Worm (Caenorhabditis elegans) whole organism, L3 larva: ENCODE data around the gene sgca-1.

Source experiments
- R02D3.7 ChIP-seq: fragments of 150-350 bp; optimal IDR thresholded peaks from 2 replicates; lab custom pipeline; 2014; ENCODE audit warnings: missing biosample characterization, missing genetic modification characterization
- ZK546.5 ChIP-seq: sonication (generic microtip); optimal IDR thresholded peaks from 2 replicates; lab custom pipeline; 2017; ENCODE audit warnings: missing biosample characterization, missing genetic modification characterization
- aly-2 ChIP-seq: fragments of 150-350 bp; optimal IDR thresholded peaks from 2 replicates; lab custom pipeline; 2014; ENCODE audit warnings: missing biosample characterization, missing genetic modification characterization
- ama-1 ChIP-seq: fragments of 150-350 bp; optimal IDR thresholded peaks from 2 replicates; lab custom pipeline; 2018
- ceh-28 ChIP-seq: fragments of 150-350 bp; optimal IDR thresholded peaks from 2 replicates; lab custom pipeline; 2014; ENCODE audit warnings: missing biosample characterization, missing genetic modification reagents, missing genetic modification characterization
- ceh-9 ChIP-seq: sonication (generic microtip); optimal IDR thresholded peaks from 2 replicates; lab custom pipeline; 2018; ENCODE audit warnings: missing biosample characterization, missing genetic modification characterization
- daf-12 ChIP-seq: fragments of 150-350 bp; optimal IDR thresholded peaks from 2 replicates; lab custom pipeline; 2014; ENCODE audit warnings: missing biosample characterization, missing genetic modification reagents, missing genetic modification characterization
- egl-27 ChIP-seq: sonication (generic microtip); optimal IDR thresholded peaks from 4 replicates; lab custom pipeline; 2017; ENCODE audit warnings: missing biosample characterization, missing genetic modification reagents, missing genetic modification characterization
- egl-5 ChIP-seq: fragments of 150-350 bp; optimal IDR thresholded peaks from 2 replicates; lab custom pipeline; 2017; ENCODE audit warnings: missing biosample characterization, missing genetic modification reagents, missing genetic modification characterization, inconsistent platforms
- elt-1 ChIP-seq: fragments of 150-350 bp; optimal IDR thresholded peaks from 2 replicates; lab custom pipeline; 2014; ENCODE audit warnings: missing biosample characterization, missing genetic modification characterization
- elt-2 ChIP-seq: sonication (generic microtip); optimal IDR thresholded peaks from 2 replicates; lab custom pipeline; 2016; ENCODE audit warnings: missing genetic modification reagents, mild to moderate bottlenecking, missing genetic modification characterization, missing compliant biosample characterization
- elt-3 ChIP-seq, 3 experiments: fragments of 150-350 bp in 1 of 3; sonication (generic microtip) in 2 of 3; optimal IDR thresholded peaks; 2 replicates in 2 of 3; 4 replicates in 1 of 3; lab custom pipeline; 2014 to 2017; ENCODE audit warnings: missing biosample characterization in 3 of 3, missing genetic modification characterization in 3 of 3
- fos-1 ChIP-seq: fragments of 150-350 bp; optimal IDR thresholded peaks from 2 replicates; lab custom pipeline; 2014; ENCODE audit warnings: missing biosample characterization, missing genetic modification characterization
- hmg-11 ChIP-seq: sonication (generic microtip); optimal IDR thresholded peaks from 2 replicates; lab custom pipeline; 2016; ENCODE audit warnings: missing genetic modification characterization, missing compliant biosample characterization
- jun-1 ChIP-seq: fragments of 150-350 bp; optimal IDR thresholded peaks from 2 replicates; lab custom pipeline; 2014; ENCODE audit warnings: missing biosample characterization, missing genetic modification reagents, missing genetic modification characterization
- lin-15B ChIP-seq: fragments of 150-350 bp; optimal IDR thresholded peaks from 2 replicates; lab custom pipeline; 2014; ENCODE audit warnings: missing biosample characterization, missing genetic modification characterization
- lin-39 ChIP-seq: fragments of 150-350 bp; optimal IDR thresholded peaks from 2 replicates; lab custom pipeline; 2018; ENCODE audit warnings: missing biosample characterization, missing genetic modification reagents, missing genetic modification characterization
- lsy-12 ChIP-seq: sonication (generic microtip); optimal IDR thresholded peaks from 2 replicates; lab custom pipeline; 2016; ENCODE audit warnings: mild to moderate bottlenecking, missing genetic modification characterization, missing compliant biosample characterization
- mml-1 ChIP-seq: fragments of 150-350 bp; sonication (generic microtip); optimal IDR thresholded peaks from 3 replicates; lab custom pipeline; 2014; ENCODE audit warnings: missing biosample characterization, missing genetic modification characterization
- nfya-1 ChIP-seq: sonication (generic microtip); optimal IDR thresholded peaks from 2 replicates; lab custom pipeline; 2017; ENCODE audit warnings: missing genetic modification characterization, mild to moderate bottlenecking, missing compliant biosample characterization, antibody characterized with exemption, moderate library complexity; ENCODE audit not compliant: insufficient read depth
- nhr-11 ChIP-seq: fragments of 150-350 bp; optimal IDR thresholded peaks from 2 replicates; lab custom pipeline; 2014; ENCODE audit warnings: missing biosample characterization, missing genetic modification characterization
- nhr-12 ChIP-seq: fragments of 150-350 bp; optimal IDR thresholded peaks from 2 replicates; lab custom pipeline; 2014; ENCODE audit warnings: missing biosample characterization, missing genetic modification characterization
- nhr-23 ChIP-seq: fragments of 150-350 bp; optimal IDR thresholded peaks from 2 replicates; lab custom pipeline; 2014; ENCODE audit warnings: missing biosample characterization, missing genetic modification reagents, missing genetic modification characterization
- nhr-237 ChIP-seq: fragments of 150-350 bp; optimal IDR thresholded peaks from 2 replicates; lab custom pipeline; 2014; ENCODE audit warnings: missing biosample characterization, missing genetic modification characterization
- nhr-28 ChIP-seq: fragments of 150-350 bp; optimal IDR thresholded peaks from 2 replicates; lab custom pipeline; 2014; ENCODE audit warnings: missing biosample characterization, missing genetic modification characterization
- nhr-43 ChIP-seq: sonication (generic microtip); optimal IDR thresholded peaks from 2 replicates; lab custom pipeline; 2016; ENCODE audit warnings: mild to moderate bottlenecking, missing genetic modification characterization, missing compliant biosample characterization; ENCODE audit not compliant: poor library complexity, severe bottlenecking
- pha-4 ChIP-seq: fragments of 150-350 bp; optimal IDR thresholded peaks from 2 replicates; lab custom pipeline; 2014; ENCODE audit warnings: missing biosample characterization, missing genetic modification reagents, missing genetic modification characterization
- pqm-1 ChIP-seq: fragments of 150-350 bp; optimal IDR thresholded peaks from 2 replicates; lab custom pipeline; 2017; ENCODE audit warnings: missing biosample characterization, missing genetic modification characterization, inconsistent platforms
- skn-1 ChIP-seq: fragments of 150-350 bp; optimal IDR thresholded peaks from 2 replicates; lab custom pipeline; 2014; ENCODE audit warnings: missing biosample characterization, missing genetic modification characterization
- snpc-4 ChIP-seq: fragments of 150-350 bp; optimal IDR thresholded peaks from 2 replicates; lab custom pipeline; 2014; ENCODE audit warnings: missing biosample characterization, missing genetic modification characterization
- tbx-2 ChIP-seq: sonication (generic microtip); optimal IDR thresholded peaks from 2 replicates; lab custom pipeline; 2016; ENCODE audit warnings: mild to moderate bottlenecking, missing genetic modification characterization, missing compliant biosample characterization
- unc-39 ChIP-seq: sonication (generic microtip); optimal IDR thresholded peaks from 4 replicates; lab custom pipeline; 2017; ENCODE audit warnings: missing biosample characterization, missing genetic modification characterization
- unc-62 ChIP-seq: fragments of 150-350 bp; sonication (generic microtip); optimal IDR thresholded peaks from 4 replicates; lab custom pipeline; 2014; ENCODE audit warnings: missing biosample characterization, missing genetic modification reagents, missing genetic modification characterization
- zag-1 ChIP-seq: fragments of 150-350 bp; optimal IDR thresholded peaks from 2 replicates; lab custom pipeline; 2014; ENCODE audit warnings: missing biosample characterization, missing genetic modification characterization
- ztf-11 ChIP-seq: fragments of 150-350 bp; optimal IDR thresholded peaks from 2 replicates; lab custom pipeline; 2014; ENCODE audit warnings: missing biosample characterization, missing genetic modification characterization
- ztf-4 ChIP-seq: fragments of 150-350 bp; optimal IDR thresholded peaks from 2 replicates; lab custom pipeline; 2014; ENCODE audit warnings: missing biosample characterization, missing genetic modification characterization

The sgca-1 gene

ce11 chrX:6788965-6789573 is at the start of gene sgca-1:
Gene sgca-1 (minus strand): TSS chrX:6789548.
- TF ChIP-seq snpc-4 (tag; lab: Kevin White, UChicago) (no peak), elt-2 (peak; percentile 95), lin-39 (no peak), daf-12 (no peak), ceh-28 (peak; percentile 42), pqm-1 (peak; percentile 91), jun-1 (tag; lab: Kevin White, UChicago) (peak; percentile 56), pha-4 (peak; percentile 59)

- TF ChIP-seq zag-1 (tag; lab: Kevin White, UChicago), result no peak
- TF ChIP-seq elt-1, result no peak
- TF ChIP-seq nfya-1, result peak; percentile 31
- TF ChIP-seq nhr-23 (tag; lab: Kevin White, UChicago), result peak; percentile 30
Observed at ce11 chrX:6836065-6836527, 46.7 kb upstream of the sgca-1 start, which contains the start of gene F41B4.3. Gene F41B4.3 (minus strand): TSS chrX:6836115.

ce11 chrX:6835166-6835565 is 45.8 kb upstream of the sgca-1 start, which contains the start of gene F41B4.2:
Gene F41B4.2 (minus strand): TSS chrX:6835266.
- TF ChIP-seq ceh-28, result no peak
- TF ChIP-seq, all 47 proteins: peak for 0

DNA sequence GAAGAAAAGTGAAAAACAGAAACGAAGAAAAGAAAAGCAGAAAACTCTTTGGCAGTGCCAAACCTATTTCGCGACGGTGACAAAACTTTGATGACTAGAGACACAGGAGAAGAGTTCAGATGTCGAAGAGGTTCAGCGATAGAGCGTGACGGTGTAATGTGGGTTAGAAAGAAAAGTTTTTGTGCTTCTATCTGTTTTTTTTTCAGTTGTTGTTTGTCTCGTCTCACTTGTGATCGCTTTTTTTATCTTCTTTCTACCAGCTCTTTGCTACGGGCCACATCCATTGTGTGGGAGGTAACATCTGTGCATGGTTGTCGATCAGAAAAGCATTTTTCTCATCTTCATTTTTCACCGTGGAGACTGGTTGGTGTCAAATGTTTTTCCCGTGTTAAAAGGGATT is 36.5 kb upstream of the sgca-1 start, which contains the start of gene F41B4.1:
Gene F41B4.1, minus strand, starts transcription at position 23 of the 400 bp plus-strand sequence.
- TF ChIP-seq elt-1, result no peak
- no peak for TF ChIP-seq unc-39 (tag; lab: Kevin White, UChicago)
- no peak for TF ChIP-seq tbx-2
- no peak for TF ChIP-seq nhr-12 (tag; lab: Kevin White, UChicago)
- TF ChIP-seq nhr-11 (tag; lab: Kevin White, UChicago), result no peak
- TF ChIP-seq ceh-28, result no peak
- TF ChIP-seq ZK546.5, result no peak
- TF ChIP-seq ztf-4 (tag; lab: Kevin White, UChicago), result no peak
- TF ChIP-seq elt-3 (tag; optimal IDR thresholded peaks at IDR 0.05; lab: Kevin White, UChicago), result no peak
- no peak for TF ChIP-seq aly-2
- peak; percentile 35 for TF ChIP-seq nfya-1
- no peak for TF ChIP-seq skn-1 (tag; lab: Kevin White, UChicago)
- no peak for TF ChIP-seq R02D3.7
- peak; percentile 76 for TF ChIP-seq lin-39
- TF ChIP-seq egl-5, result peak; percentile 46
- no peak for TF ChIP-seq nhr-43
- TF ChIP-seq lin-15B (tag; lab: Kevin White, UChicago), result no peak
- TF ChIP-seq ceh-9 (tag; lab: Kevin White, UChicago), result no peak
- no peak for TF ChIP-seq ama-1 (lab: Kevin White, UChicago)
- no peak for TF ChIP-seq daf-12
- no peak for TF ChIP-seq snpc-4 (tag; lab: Kevin White, UChicago)
- TF ChIP-seq pha-4, result no peak
- no peak for TF ChIP-seq fos-1 (tag; lab: Kevin White, UChicago)
- no peak for TF ChIP-seq ztf-11 (tag; lab: Kevin White, UChicago)
- TF ChIP-seq nhr-23 (tag; lab: Kevin White, UChicago), result no peak

ce11 chrX:6823218-6823979 is 34.1 kb upstream of the sgca-1 start, which contains the start of gene gei-15:
Gene gei-15 (minus strand): TSS chrX:6823268.
- TF ChIP-seq nhr-28 (tag; lab: Kevin White, UChicago) (no peak), lin-15B (tag; lab: Kevin White, UChicago) (no peak), unc-62 (no peak), elt-2 (no peak), tbx-2 (no peak), pha-4 (no peak), ceh-9 (tag; lab: Kevin White, UChicago) (no peak), egl-27 (tag; lab: Kevin White, UChicago) (no peak), egl-5 (no peak), skn-1 (tag; lab: Kevin White, UChicago) (no peak), lsy-12 (tag; lab: Kevin White, UChicago) (no peak), jun-1 (tag; lab: Kevin White, UChicago) (no peak), nhr-23 (tag; lab: Kevin White, UChicago) (no peak), nhr-237 (tag; lab: Kevin White, UChicago) (no peak), hmg-11 (tag; lab: Kevin White, UChicago) (no peak), fos-1 (tag; lab: Kevin White, UChicago) (no peak), mml-1 (tag; lab: Kevin White, UChicago) (no peak), daf-12 (no peak), ztf-11 (tag; lab: Kevin White, UChicago) (no peak), nhr-43 (no peak)
- TF ChIP-seq, all 47 proteins: peak for 0
